Fruit fly (Drosophila melanogaster) whole organism, embryonic: ENCODE measurements around the gene CG10089.

Experiments
- Aef1 ChIP-seq: fragments of 200-800 bp; sonication (Bioruptor generic); IDR thresholded peaks from 3 replicates; pipeline ENCODE4 v1.3.6; 2022; ENCODE audit warnings: missing biosample characterization, missing genetic modification characterization
- Bdp1 ChIP-seq: fragments of 200-800 bp; sonication (Bioruptor generic); optimal IDR thresholded peaks from 3 replicates; lab custom pipeline; 2016; ENCODE audit warnings: missing biosample characterization, missing genetic modification characterization
- CG1024 ChIP-seq: fragments of 200-800 bp; sonication (Bioruptor generic); IDR thresholded peaks from 2 replicates; pipeline ENCODE4 v1.3.6; 2022; ENCODE audit warnings: missing biosample characterization, missing genetic modification characterization
- CG10654 ChIP-seq: fragments of 200-800 bp; sonication (Bioruptor generic); optimal IDR thresholded peaks from 2 replicates; lab custom pipeline; 2016; ENCODE audit warnings: missing biosample characterization, missing genetic modification characterization
- CG10959 ChIP-seq: fragments of 200-800 bp; sonication (Bioruptor generic); IDR thresholded peaks from 2 replicates; pipeline ENCODE4 v1.3.6; 2022; ENCODE audit warnings: missing biosample characterization, missing genetic modification characterization
- CG11085 ChIP-seq: fragments of 200-800 bp; sonication (Bioruptor generic); IDR thresholded peaks from 2 replicates; pipeline ENCODE4 v1.3.6; 2022; ENCODE audit warnings: missing biosample characterization, missing genetic modification characterization
- CG12236 ChIP-seq: fragments of 200-800 bp; sonication (Bioruptor generic); optimal IDR thresholded peaks from 2 replicates; lab custom pipeline; 2016; ENCODE audit warnings: missing biosample characterization, missing genetic modification characterization
- CG1233 ChIP-seq: fragments of 200-800 bp; sonication (Bioruptor generic); optimal IDR thresholded peaks from 4 replicates; lab custom pipeline; 2018; ENCODE audit warnings: missing biosample characterization, mild to moderate bottlenecking, missing genetic modification characterization
- CG12391 ChIP-seq: fragments of 200-800 bp; sonication (Bioruptor generic); optimal IDR thresholded peaks from 3 replicates; lab custom pipeline; 2018; ENCODE audit warnings: missing biosample characterization, mild to moderate bottlenecking, missing genetic modification characterization, moderate library complexity
- CG13775 ChIP-seq: fragments of 200-800 bp; sonication (Bioruptor generic); optimal IDR thresholded peaks from 3 replicates; lab custom pipeline; 2017; ENCODE audit warnings: missing biosample characterization, mild to moderate bottlenecking, missing genetic modification characterization
- CG14860 ChIP-seq: fragments of 200-800 bp; sonication (Bioruptor generic); IDR thresholded peaks from 3 replicates; pipeline ENCODE4 v1.3.6; 2022; ENCODE audit warnings: missing biosample characterization, missing genetic modification characterization; ENCODE audit not compliant: partially characterized antibody
- CG18262 ChIP-seq: fragments of 200-800 bp; optimal IDR thresholded peaks from 3 replicates; lab custom pipeline; 2019; ENCODE audit warnings: missing biosample characterization, mild to moderate bottlenecking, missing genetic modification characterization, moderate library complexity
- CG18599 ChIP-seq: fragments of 200-800 bp; sonication (Bioruptor generic); optimal IDR thresholded peaks from 3 replicates; lab custom pipeline; 2017; ENCODE audit warnings: missing biosample characterization, missing genetic modification characterization, mild to moderate bottlenecking, moderate library complexity, missing genetic modification reagents
- CG3995 ChIP-seq: fragments of 200-800 bp; sonication (Bioruptor generic); optimal IDR thresholded peaks from 3 replicates; lab custom pipeline; 2016; ENCODE audit warnings: missing biosample characterization, missing genetic modification characterization
- CG8290 ChIP-seq, 3 experiments: fragments of 200-800 bp; sonication (Bioruptor generic); optimal IDR thresholded peaks; 2 replicates each; lab custom pipeline; 2016 to 2019; ENCODE audit warnings: missing biosample characterization in 3 of 3, missing genetic modification characterization in 3 of 3, mild to moderate bottlenecking in 2 of 3, moderate library complexity in 1 of 3
- Chrac-16 ChIP-seq: fragments of 200-800 bp; sonication (Bioruptor generic); optimal IDR thresholded peaks from 3 replicates; lab custom pipeline; 2016; ENCODE audit warnings: missing biosample characterization, missing genetic modification characterization
- E2f1 ChIP-seq: fragments of 200-800 bp; sonication (Bioruptor generic); IDR thresholded peaks from 2 replicates; pipeline ENCODE4 v1.3.6; 2022; ENCODE audit warnings: missing biosample characterization, missing genetic modification characterization
- Fer1 ChIP-seq: fragments of 200-800 bp; sonication (Bioruptor generic); optimal IDR thresholded peaks from 2 replicates; lab custom pipeline; 2017; ENCODE audit warnings: missing biosample characterization, mild to moderate bottlenecking, missing genetic modification characterization
- H15 ChIP-seq: fragments of 200-800 bp; sonication (Bioruptor generic); IDR thresholded peaks from 3 replicates; pipeline ENCODE4 v1.3.6; 2022; ENCODE audit warnings: missing biosample characterization, missing genetic modification characterization
- HLH4C ChIP-seq: fragments of 200-800 bp; sonication (Bioruptor generic); IDR thresholded peaks from 3 replicates; pipeline ENCODE4 v1.3.6; 2022; ENCODE audit warnings: missing biosample characterization, missing genetic modification characterization; ENCODE audit not compliant: partially characterized antibody
- Hey ChIP-seq: fragments of 200-800 bp; sonication (Bioruptor generic); optimal IDR thresholded peaks from 3 replicates; lab custom pipeline; 2018; ENCODE audit warnings: missing biosample characterization, mild to moderate bottlenecking, missing genetic modification characterization
- Jarid2 ChIP-seq: fragments of 200-800 bp; sonication (Bioruptor generic); optimal IDR thresholded peaks from 3 replicates; lab custom pipeline; 2017; ENCODE audit warnings: mild to moderate bottlenecking, missing biosample characterization, missing genetic modification reagents, missing genetic modification characterization
- Lhr ChIP-seq: fragments of 200-800 bp; sonication (Bioruptor generic); optimal IDR thresholded peaks from 3 replicates; lab custom pipeline; 2017; ENCODE audit warnings: mild to moderate bottlenecking, missing biosample characterization, missing genetic modification reagents, missing genetic modification characterization
- Neu2 ChIP-seq: fragments of 200-800 bp; sonication (Bioruptor generic); optimal IDR thresholded peaks from 3 replicates; lab custom pipeline; 2016; ENCODE audit warnings: missing biosample characterization, missing genetic modification characterization, borderline replicate concordance
- NfI ChIP-seq: fragments of 200-800 bp; sonication (Bioruptor generic); optimal IDR thresholded peaks from 3 replicates; lab custom pipeline; 2018; ENCODE audit warnings: missing biosample characterization, mild to moderate bottlenecking, missing genetic modification characterization, moderate library complexity
- Optix ChIP-seq: fragments of 200-800 bp; sonication (Bioruptor generic); IDR thresholded peaks from 3 replicates; pipeline ENCODE4 v1.3.6; 2022; ENCODE audit warnings: missing biosample characterization, missing genetic modification characterization
- YL-1 ChIP-seq: fragments of 200-800 bp; sonication (Bioruptor generic); optimal IDR thresholded peaks from 3 replicates; lab custom pipeline; 2017; ENCODE audit warnings: missing biosample characterization, mild to moderate bottlenecking, missing genetic modification characterization
- al ChIP-seq: fragments of 200-800 bp; sonication (Bioruptor generic); IDR thresholded peaks from 2 replicates; pipeline ENCODE4 v1.3.6; 2022; ENCODE audit warnings: missing biosample characterization, missing genetic modification characterization
- ato ChIP-seq: fragments of 200-800 bp; sonication (Bioruptor generic); IDR thresholded peaks from 2 replicates; pipeline ENCODE4 v1.3.6; 2022; ENCODE audit warnings: missing biosample characterization, missing genetic modification characterization; ENCODE audit not compliant: partially characterized antibody
- bbx ChIP-seq: fragments of 200-800 bp; sonication (Bioruptor generic); IDR thresholded peaks from 2 replicates; pipeline ENCODE4 v1.3.6; 2022; ENCODE audit warnings: missing biosample characterization, missing genetic modification characterization; ENCODE audit not compliant: partially characterized antibody
- chinmo ChIP-seq: fragments of 200-800 bp; sonication (Bioruptor generic); IDR thresholded peaks from 4 replicates; pipeline ENCODE4 v1.3.6; 2022; ENCODE audit warnings: missing biosample characterization, missing genetic modification characterization; ENCODE audit not compliant: partially characterized antibody
- crc ChIP-seq: fragments of 200-800 bp; sonication (Bioruptor generic); optimal IDR thresholded peaks from 2 replicates; lab custom pipeline; 2016; ENCODE audit warnings: missing biosample characterization, missing genetic modification characterization
- ems ChIP-seq: fragments of 200-800 bp; sonication (Bioruptor generic); optimal IDR thresholded peaks from 3 replicates; lab custom pipeline; 2016; ENCODE audit warnings: missing biosample characterization, missing genetic modification characterization
- insv ChIP-seq, 2 experiments: fragments of 200-800 bp; sonication (Bioruptor generic); optimal IDR thresholded peaks; 3 replicates each; lab custom pipeline; 2016 to 2018; ENCODE audit warnings: missing biosample characterization in 2 of 2, missing genetic modification characterization in 2 of 2
- lov ChIP-seq, 2 experiments: fragments of 200-800 bp in 1 of 2; fragments of >200 bp in 1 of 2; sonication (Bioruptor generic) in 1 of 2; IDR thresholded peaks in 1 of 2; optimal IDR thresholded peaks in 1 of 2; 2 replicates in 1 of 2; 3 replicates in 1 of 2; pipeline versions ENCODE4 v1.3.6 to Lab custom; 2017 to 2022; ENCODE audit warnings: missing biosample characterization in 1 of 2, missing genetic modification characterization in 1 of 2
- pita ChIP-seq: fragments of 200-800 bp; sonication (Bioruptor generic); optimal IDR thresholded peaks from 2 replicates; lab custom pipeline; 2017; ENCODE audit warnings: missing biosample characterization, mild to moderate bottlenecking, missing genetic modification characterization
- sens ChIP-seq: fragments of 200-800 bp; sonication (Bioruptor generic); peaks from one replicate; lab custom pipeline; 2016; ENCODE audit warnings: missing biosample characterization, missing genetic modification characterization
- slbo ChIP-seq: fragments of 200-800 bp; sonication (Bioruptor generic); IDR thresholded peaks from 2 replicates; pipeline ENCODE4 v1.3.6; 2022; ENCODE audit warnings: missing biosample characterization, missing genetic modification characterization
- sna ChIP-seq: fragments of 200-800 bp; sonication (Bioruptor generic); IDR thresholded peaks from 2 replicates; pipeline ENCODE4 v1.3.6; 2022; ENCODE audit warnings: missing biosample characterization, missing genetic modification characterization; ENCODE audit not compliant: partially characterized antibody
- toy ChIP-seq: fragments of 200-800 bp; sonication (Bioruptor generic); IDR thresholded peaks from 2 replicates; pipeline ENCODE4 v1.3.6; 2022; ENCODE audit warnings: missing biosample characterization, missing genetic modification characterization
- twi ChIP-seq: fragments of 200-800 bp; optimal IDR thresholded peaks from 2 replicates; lab custom pipeline; 2019; ENCODE audit warnings: missing biosample characterization, mild to moderate bottlenecking, missing genetic modification characterization, moderate library complexity
- wdn ChIP-seq: fragments of 200-800 bp; sonication (Bioruptor generic); IDR thresholded peaks from 2 replicates; pipeline ENCODE4 v1.3.6; 2022; ENCODE audit warnings: missing biosample characterization, missing genetic modification characterization
- wek ChIP-seq: fragments of 200-800 bp; sonication (Bioruptor generic); optimal IDR thresholded peaks from 3 replicates; lab custom pipeline; 2018; ENCODE audit warnings: missing biosample characterization, mild to moderate bottlenecking, missing genetic modification characterization, moderate library complexity
- z ChIP-seq: fragments of 200-800 bp; sonication (Bioruptor generic); IDR thresholded peaks from 3 replicates; pipeline ENCODE4 v1.3.6; 2022; ENCODE audit warnings: missing biosample characterization, missing genetic modification characterization

Gene CG10089

DNA sequence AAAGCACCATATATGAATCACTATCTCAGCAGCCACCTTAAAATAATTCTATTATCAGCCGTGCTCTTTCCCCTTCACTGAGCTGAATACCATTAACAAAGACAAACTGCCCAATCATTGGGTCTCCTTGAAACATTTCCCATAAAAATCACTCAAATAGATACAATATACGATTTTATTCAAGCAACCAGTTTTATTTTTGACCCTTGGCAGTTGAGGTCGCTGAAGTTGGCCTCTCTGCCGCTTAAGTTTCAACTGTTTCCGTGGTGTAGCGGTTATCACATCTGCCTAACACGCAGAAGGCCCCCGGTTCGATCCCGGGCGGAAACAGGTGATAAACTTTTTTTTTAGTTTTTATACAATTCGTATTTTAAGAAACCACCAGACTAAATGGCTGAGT is 41.8 kb downstream of the CG10089 start (continued):
- TF ChIP-seq wdn (GFP tag; lab: Robert Waterston, UW), result no peak
- TF ChIP-seq al, result no peak
- TF ChIP-seq Neu2, result no peak
- TF ChIP-seq CG10654 (GFP tag; lab: Kevin White, UChicago), result no peak
- no peak for TF ChIP-seq CG1024
- no peak for TF ChIP-seq pita (GFP tag; lab: Kevin White, UChicago)
- TF ChIP-seq lov (optimal IDR thresholded peaks at IDR 0.05; lab: Kevin White, UChicago), result no peak
- TF ChIP-seq lov (GFP tag; IDR thresholded peaks at IDR 0.05; lab: Robert Waterston, UW), result no peak
- peak; percentile 54 for TF ChIP-seq sens (GFP tag; lab: Kevin White, UChicago)
- no peak for TF ChIP-seq insv (GFP tag; optimal IDR thresholded peaks at IDR 0.05; lab: Kevin White, UChicago)
- no peak for TF ChIP-seq Optix (GFP tag; lab: Robert Waterston, UW)
- TF ChIP-seq CG18262 (tag; lab: Kevin White, UChicago), result no peak
- TF ChIP-seq NfI (GFP tag; lab: Kevin White, UChicago), result no peak
- no peak for TF ChIP-seq CG12236 (GFP tag; lab: Kevin White, UChicago)
- TF ChIP-seq CG12391 (tag; lab: Kevin White, UChicago), result no peak
- peak; percentile 47 for TF ChIP-seq HLH4C
- TF ChIP-seq twi (tag; lab: Kevin White, UChicago), result no peak
- no peak for TF ChIP-seq toy (GFP tag; lab: Robert Waterston, UW)
- no peak for TF ChIP-seq Hey
- TF ChIP-seq Chrac-16 (GFP tag; lab: Kevin White, UChicago), result no peak
- TF ChIP-seq Fer1 (GFP tag; lab: Kevin White, UChicago), result no peak
- TF ChIP-seq crc (GFP tag; lab: Kevin White, UChicago), result no peak
- peak; percentile 98 for TF ChIP-seq Bdp1
- TF ChIP-seq Jarid2 (GFP tag; lab: Kevin White, UChicago), result no peak
- TF ChIP-seq H15, result no peak
- no peak for TF ChIP-seq CG18599
- peak; percentile 13 for TF ChIP-seq CG3995 (GFP tag; lab: Kevin White, UChicago)
- peak; percentile 70; the same call in 1 of the 2 replicates for TF ChIP-seq bbx (GFP tag; lab: Robert Waterston, UW)
- no peak for TF ChIP-seq slbo (GFP tag; lab: Robert Waterston, UW)
- TF ChIP-seq YL-1 (GFP tag; lab: Kevin White, UChicago), result no peak
- peak; percentile 53 for TF ChIP-seq ato (GFP tag; lab: Robert Waterston, UW)
- no peak for TF ChIP-seq sna
- no peak for TF ChIP-seq E2f1 (GFP tag; lab: Robert Waterston, UW)
- no peak for TF ChIP-seq Lhr (GFP tag; lab: Kevin White, UChicago)
- peak; percentile 42 for TF ChIP-seq wek
- TF ChIP-seq ems (GFP tag; lab: Kevin White, UChicago), result no peak
- no peak for TF ChIP-seq CG8290 (GFP tag; optimal IDR thresholded peaks at IDR 0.05; lab: Kevin White, UChicago)
- no peak for TF ChIP-seq CG8290 (tag; optimal IDR thresholded peaks at IDR 0.05; lab: Kevin White, UChicago)
- TF ChIP-seq CG10959 (GFP tag; lab: Robert Waterston, UW), result no peak
- TF ChIP-seq Aef1 (GFP tag; lab: Robert Waterston, UW), result no peak
- TF ChIP-seq CG14860 (GFP tag; lab: Robert Waterston, UW), result peak; percentile 46
- peak; percentile 55; the same call in 1 of the 3 replicates for TF ChIP-seq z (GFP tag; lab: Robert Waterston, UW)
- TF ChIP-seq chinmo (GFP tag; lab: Robert Waterston, UW), result peak; percentile 48; the same call in 1 of the 4 replicates
- TF ChIP-seq CG1233, result no peak
- TF ChIP-seq CG13775, result no peak
- TF ChIP-seq CG11085 (GFP tag; lab: Robert Waterston, UW), result no peak
